Fruit fly (Drosophila melanogaster) whole organism, wandering third instar larva: ENCODE measurements around the gene Jon65Ai.

Experiments used
- Hr78 ChIP-seq: fragments of >200 bp; optimal IDR thresholded peaks from 2 replicates; lab custom pipeline; 2017; ENCODE audit warnings: missing biosample characterization, missing genetic modification characterization
- Hr83 ChIP-seq: fragments of 200-300 bp; sonication (Bioruptor generic); optimal IDR thresholded peaks from 2 replicates; lab custom pipeline; 2016; ENCODE audit warnings: missing biosample characterization, mild to moderate bottlenecking, missing genetic modification characterization, moderate library complexity; ENCODE audit not compliant: poor library complexity, severe bottlenecking
- Myc ChIP-seq: fragments of >200 bp; optimal IDR thresholded peaks from 2 replicates; lab custom pipeline; 2017
- OdsH ChIP-seq: fragments of 200-800 bp; sonication (Bioruptor generic); optimal IDR thresholded peaks from 2 replicates; lab custom pipeline; 2016; ENCODE audit warnings: missing biosample characterization, mild to moderate bottlenecking, missing genetic modification characterization
- pan ChIP-seq: fragments of >200 bp; optimal IDR thresholded peaks from 2 replicates; lab custom pipeline; 2017

DNA sequence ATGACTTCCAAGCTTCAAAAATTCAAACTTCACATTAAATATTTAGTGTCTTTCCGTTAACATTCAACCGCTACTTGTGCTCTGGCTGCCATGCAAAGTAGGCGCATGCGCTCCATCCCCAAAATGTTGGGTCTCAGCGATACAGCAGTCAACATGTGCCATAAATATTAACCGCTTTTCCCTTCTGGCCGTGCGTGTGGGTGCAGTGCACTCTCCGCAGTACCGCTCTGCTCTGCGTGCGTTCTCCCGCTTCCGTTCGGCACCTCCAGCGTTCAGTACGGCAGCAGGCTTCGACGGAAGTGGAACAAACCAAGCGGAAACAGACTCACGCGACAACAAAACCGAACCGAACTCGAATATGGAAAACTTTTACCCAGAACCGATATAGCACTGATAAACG lies 22.2 kb upstream of the Jon65Ai start, which contains the start of gene ssp6:
- TF ChIP-seq Hr78 (no peak), pan (lab: Kevin White, UChicago) (no peak), Hr83 (GFP tag; lab: Kevin White, UChicago) (no peak), Myc (lab: Kevin White, UChicago) (no peak), OdsH (GFP tag; lab: Kevin White, UChicago) (no peak)
